Worm (Caenorhabditis elegans) whole organism, L4/young adult: Measurements from ENCODE around the gene Y75B8A.6.

ENCODE experiments used
- W03F9.2 ChIP-seq: fragments of 150-350 bp; optimal IDR thresholded peaks from 2 replicates; lab custom pipeline; 2014; ENCODE audit warnings: missing biosample characterization, missing genetic modification characterization
- him-1 ChIP-seq: sonication (generic microtip); optimal IDR thresholded peaks from 2 replicates; lab custom pipeline; 2016; ENCODE audit warnings: missing genotype, missing genetic modification reagents, missing genetic modification characterization, missing compliant biosample characterization

- no peak for TF ChIP-seq W03F9.2
- no peak for TF ChIP-seq him-1
These were observed 3.0 kb upstream of the Y75B8A.6 start for ce11 chrIII:12133121-12133520.
